Fruit fly (Drosophila melanogaster): ENCODE results near the gene CG10357.

The CG10357 gene

dm6 chr3L:3657897-3658296 lies 42.7 kb downstream of the CG10357 start:
- TF ChIP-seq Sin3A (optimal IDR thresholded peaks at IDR 0.05) (no peak), Myc (optimal IDR thresholded peaks at IDR 0.05) (no peak), ttk (optimal IDR thresholded peaks at IDR 0.05) (no peak), h (optimal IDR thresholded peaks at IDR 0.05) (no peak), psq (optimal IDR thresholded peaks at IDR 0.05) (no peak), insv (optimal IDR thresholded peaks at IDR 0.05) (no peak)

- no peak for TF ChIP-seq ttk (optimal IDR thresholded peaks at IDR 0.05)
Measured at dm6 chr3L:3658768-3659167, 43.6 kb downstream of the CG10357 start, which contains the start of gene CG43098. TSS of gene CG43098 (plus strand) at chr3L:3659068.

dm6 chr3L:3665288-3666210 lies 50.4 kb downstream of the CG10357 start:
- TF ChIP-seq Sin3A (optimal IDR thresholded peaks at IDR 0.05) = no peak
- TF ChIP-seq psq (optimal IDR thresholded peaks at IDR 0.05) = no peak
- no peak for TF ChIP-seq Myc (optimal IDR thresholded peaks at IDR 0.05)
- TF ChIP-seq h (optimal IDR thresholded peaks at IDR 0.05) = no peak
- no peak for TF ChIP-seq ttk (optimal IDR thresholded peaks at IDR 0.05)
- no peak for TF ChIP-seq insv (optimal IDR thresholded peaks at IDR 0.05)
